Fruit fly (Drosophila melanogaster) whole organism, embryonic: ENCODE measurements around the gene Ugt37B1.
A peak's percentile ranks its signal among the peaks of the same experiment; 100 is the strongest.

ENCODE experiments used
- ATbp ChIP-seq: fragments of 200-800 bp; sonication (Bioruptor generic); optimal IDR thresholded peaks from 2 replicates; lab custom pipeline; 2017; ENCODE audit warnings: missing biosample characterization, mild to moderate bottlenecking, missing genetic modification characterization, missing genetic modification reagents
- Adf1 ChIP-seq: fragments of 200-800 bp; sonication (Bioruptor generic); IDR thresholded peaks from 2 replicates; pipeline ENCODE4 v1.3.6; 2022; ENCODE audit warnings: missing biosample characterization, missing genetic modification characterization
- Aef1 ChIP-seq: fragments of 200-800 bp; sonication (Bioruptor generic); IDR thresholded peaks from 3 replicates; pipeline ENCODE4 v1.3.6; 2022; ENCODE audit warnings: missing biosample characterization, missing genetic modification characterization
- B-H1 ChIP-seq: fragments of 200-800 bp; sonication (Bioruptor generic); IDR thresholded peaks from 3 replicates; pipeline ENCODE4 v1.3.6; 2022; ENCODE audit warnings: missing biosample characterization, missing genetic modification characterization
- CG10543 ChIP-seq: fragments of 200-800 bp; sonication (Bioruptor generic); optimal IDR thresholded peaks from 3 replicates; lab custom pipeline; 2017; ENCODE audit warnings: missing biosample characterization, mild to moderate bottlenecking, missing genetic modification characterization, moderate library complexity
- CG11696 ChIP-seq: fragments of 200-800 bp; sonication (Bioruptor generic); IDR thresholded peaks from 2 replicates; pipeline ENCODE4 v1.3.6; 2022; ENCODE audit warnings: missing biosample characterization, missing genetic modification characterization
- CG14667 ChIP-seq: fragments of 200-800 bp; sonication (Bioruptor generic); IDR thresholded peaks from 2 replicates; pipeline ENCODE4 v1.3.6; 2022; ENCODE audit warnings: missing biosample characterization, missing genetic modification characterization
- CG15011 ChIP-seq: fragments of 200-800 bp; sonication (Bioruptor generic); optimal IDR thresholded peaks from 3 replicates; lab custom pipeline; 2018; ENCODE audit warnings: missing biosample characterization, mild to moderate bottlenecking, missing genetic modification characterization
- CG15514 ChIP-seq: fragments of 200-800 bp; sonication (Bioruptor generic); optimal IDR thresholded peaks from 3 replicates; lab custom pipeline; 2017; ENCODE audit warnings: missing biosample characterization, missing genetic modification characterization, mild to moderate bottlenecking, moderate library complexity, missing genetic modification reagents
- CG17568 ChIP-seq: fragments of 200-800 bp; sonication (Bioruptor generic); optimal IDR thresholded peaks from 2 replicates; lab custom pipeline; 2018; ENCODE audit warnings: missing biosample characterization, mild to moderate bottlenecking, missing genetic modification characterization, moderate library complexity
- CG18011 ChIP-seq: fragments of 200-800 bp; sonication (Bioruptor generic); optimal IDR thresholded peaks from 2 replicates; lab custom pipeline; 2017; ENCODE audit warnings: missing biosample characterization, missing genetic modification characterization, mild to moderate bottlenecking, moderate library complexity, missing genotype
- CG18599 ChIP-seq: fragments of 200-800 bp; sonication (Bioruptor generic); optimal IDR thresholded peaks from 3 replicates; lab custom pipeline; 2017; ENCODE audit warnings: missing biosample characterization, missing genetic modification characterization, mild to moderate bottlenecking, moderate library complexity, missing genetic modification reagents
- CG4282 ChIP-seq: fragments of 200-800 bp; sonication (Bioruptor generic); optimal IDR thresholded peaks from 2 replicates; lab custom pipeline; 2016; ENCODE audit warnings: missing biosample characterization, missing genetic modification characterization
- CG4854 ChIP-seq: fragments of 200-800 bp; sonication (Bioruptor generic); optimal IDR thresholded peaks from 2 replicates; lab custom pipeline; 2016; ENCODE audit warnings: missing biosample characterization, missing genetic modification characterization, inconsistent platforms
- CG5953 ChIP-seq: fragments of 200-800 bp; sonication (Bioruptor generic); IDR thresholded peaks from 2 replicates; pipeline ENCODE4 v1.3.6; 2022; ENCODE audit warnings: missing biosample characterization, missing genetic modification characterization
- CG6813 ChIP-seq: fragments of 200-800 bp; sonication (Bioruptor generic); optimal IDR thresholded peaks from 2 replicates; lab custom pipeline; 2017; ENCODE audit warnings: missing biosample characterization, missing genetic modification characterization, mild to moderate bottlenecking, moderate library complexity, missing genetic modification reagents
- CG7786 ChIP-seq: fragments of 200-800 bp; sonication (Bioruptor generic); optimal IDR thresholded peaks from 2 replicates; lab custom pipeline; 2016; ENCODE audit warnings: missing biosample characterization, missing genetic modification characterization
- CG7963 ChIP-seq: fragments of 200-800 bp; sonication (Bioruptor generic); IDR thresholded peaks from 3 replicates; pipeline ENCODE4 v1.3.6; 2022; ENCODE audit warnings: missing biosample characterization, missing genetic modification characterization; ENCODE audit not compliant: partially characterized antibody
- CG8388 ChIP-seq: fragments of 200-800 bp; sonication (Bioruptor generic); optimal IDR thresholded peaks from 2 replicates; lab custom pipeline; 2019; ENCODE audit warnings: missing biosample characterization, mild to moderate bottlenecking, missing genetic modification characterization, moderate library complexity
- CG8944 ChIP-seq: fragments of 200-800 bp; sonication (Bioruptor generic); optimal IDR thresholded peaks from 3 replicates; lab custom pipeline; 2016; ENCODE audit warnings: missing biosample characterization, missing genetic modification characterization
- CHES-1-like ChIP-seq: fragments of 200-800 bp; sonication (Bioruptor generic); optimal IDR thresholded peaks from 2 replicates; lab custom pipeline; 2016; ENCODE audit warnings: missing biosample characterization, missing genetic modification characterization
- Deaf1 ChIP-seq: fragments of 200-800 bp; optimal IDR thresholded peaks from 3 replicates; lab custom pipeline; 2019; ENCODE audit warnings: missing biosample characterization, mild to moderate bottlenecking, missing genetic modification characterization, moderate library complexity
- Ets97D ChIP-seq: fragments of 200-800 bp; sonication (Bioruptor generic); optimal IDR thresholded peaks from 3 replicates; lab custom pipeline; 2016; ENCODE audit warnings: missing biosample characterization, missing genetic modification characterization
- H15 ChIP-seq: fragments of 200-800 bp; sonication (Bioruptor generic); IDR thresholded peaks from 3 replicates; pipeline ENCODE4 v1.3.6; 2022; ENCODE audit warnings: missing biosample characterization, missing genetic modification characterization
- HLHmδ ChIP-seq: fragments of 200-800 bp; sonication (Bioruptor generic); optimal IDR thresholded peaks from 2 replicates; lab custom pipeline; 2018; ENCODE audit warnings: missing biosample characterization, mild to moderate bottlenecking, missing genetic modification characterization, moderate library complexity
- MBD-R2 ChIP-seq: fragments of 200-800 bp; sonication (Bioruptor generic); IDR thresholded peaks from 2 replicates; pipeline ENCODE4 v1.3.6; 2022; ENCODE audit warnings: missing biosample characterization, missing genetic modification characterization
- Opbp ChIP-seq: fragments of 200-800 bp; sonication (Bioruptor generic); IDR thresholded peaks from 3 replicates; pipeline ENCODE4 v1.3.6; 2022; ENCODE audit warnings: missing biosample characterization, missing genetic modification characterization; ENCODE audit not compliant: partially characterized antibody
- Scr ChIP-seq: fragments of 200-800 bp; sonication (Bioruptor generic); IDR thresholded peaks from 2 replicates; pipeline ENCODE4 v1.3.6; 2022; ENCODE audit warnings: missing biosample characterization, missing genetic modification characterization; ENCODE audit not compliant: partially characterized antibody
- Sin3A ChIP-seq: fragments of >200 bp; optimal IDR thresholded peaks from 2 replicates; lab custom pipeline; 2018
- Ssrp ChIP-seq: fragments of 200-800 bp; sonication (Bioruptor generic); optimal IDR thresholded peaks from 2 replicates; lab custom pipeline; 2018; ENCODE audit warnings: missing biosample characterization, mild to moderate bottlenecking, missing genetic modification characterization, moderate library complexity
- chn ChIP-seq: fragments of 200-800 bp; sonication (Bioruptor generic); optimal IDR thresholded peaks from 2 replicates; lab custom pipeline; 2016; ENCODE audit warnings: missing biosample characterization, missing genetic modification characterization
- ems ChIP-seq: fragments of 200-800 bp; sonication (Bioruptor generic); optimal IDR thresholded peaks from 3 replicates; lab custom pipeline; 2016; ENCODE audit warnings: missing biosample characterization, missing genetic modification characterization
- en ChIP-seq: fragments of 200-800 bp; sonication (Bioruptor generic); optimal IDR thresholded peaks from 2 replicates; lab custom pipeline; 2016; ENCODE audit warnings: missing biosample characterization, missing genetic modification characterization
- eve ChIP-seq, 2 experiments: fragments of >200 bp; optimal IDR thresholded peaks; 2 replicates each; lab custom pipeline; 2017; ENCODE audit warnings: missing biosample characterization in 2 of 2, missing genetic modification characterization in 2 of 2
- fru ChIP-seq: fragments of >200 bp; optimal IDR thresholded peaks from 2 replicates; lab custom pipeline; 2017
- ftz-f1 ChIP-seq: fragments of 200-800 bp; sonication (Bioruptor generic); optimal IDR thresholded peaks from 2 replicates; lab custom pipeline; 2016; ENCODE audit warnings: missing biosample characterization, missing genetic modification characterization
- insv ChIP-seq, 2 experiments: fragments of 200-800 bp; sonication (Bioruptor generic); optimal IDR thresholded peaks; 3 replicates each; lab custom pipeline; 2016 to 2018; ENCODE audit warnings: missing biosample characterization in 2 of 2, missing genetic modification characterization in 2 of 2
- kay ChIP-seq: fragments of 200-800 bp; sonication (Bioruptor generic); optimal IDR thresholded peaks from 2 replicates; lab custom pipeline; 2016; ENCODE audit warnings: missing biosample characterization, missing genetic modification characterization
- lmd ChIP-seq: fragments of 200-800 bp; sonication (Bioruptor generic); IDR thresholded peaks from 2 replicates; pipeline ENCODE4 v1.3.6; 2022; ENCODE audit warnings: missing biosample characterization, missing genetic modification characterization
- nerfin-1 ChIP-seq: fragments of 200-800 bp; sonication (Bioruptor generic); optimal IDR thresholded peaks from 3 replicates; lab custom pipeline; 2019; ENCODE audit warnings: missing biosample characterization, mild to moderate bottlenecking, missing genetic modification characterization, moderate library complexity
- nerfin-2 ChIP-seq: fragments of 200-800 bp; sonication (Bioruptor generic); IDR thresholded peaks from 2 replicates; pipeline ENCODE4 v1.3.6; 2022; ENCODE audit warnings: missing biosample characterization, missing genetic modification characterization; ENCODE audit not compliant: partially characterized antibody
- nmo ChIP-seq: fragments of 200-800 bp; sonication (Bioruptor generic); optimal IDR thresholded peaks from 2 replicates; lab custom pipeline; 2018; ENCODE audit warnings: missing biosample characterization, mild to moderate bottlenecking, missing genetic modification characterization, moderate library complexity
- pfk ChIP-seq: fragments of 200-800 bp; sonication (Bioruptor generic); optimal IDR thresholded peaks from 2 replicates; lab custom pipeline; 2018; ENCODE audit warnings: missing biosample characterization, mild to moderate bottlenecking, missing genetic modification characterization, moderate library complexity
- pros ChIP-seq: fragments of 200-800 bp; sonication (Bioruptor generic); optimal IDR thresholded peaks from 3 replicates; lab custom pipeline; 2019; ENCODE audit warnings: missing biosample characterization, mild to moderate bottlenecking, missing genetic modification characterization, moderate library complexity
- slbo ChIP-seq: fragments of 200-800 bp; sonication (Bioruptor generic); IDR thresholded peaks from 2 replicates; pipeline ENCODE4 v1.3.6; 2022; ENCODE audit warnings: missing biosample characterization, missing genetic modification characterization
- sqz ChIP-seq: fragments of 200-800 bp; sonication (Bioruptor generic); optimal IDR thresholded peaks from 3 replicates; lab custom pipeline; 2018; ENCODE audit warnings: missing biosample characterization, mild to moderate bottlenecking, missing genetic modification characterization
- twi ChIP-seq: fragments of 200-800 bp; optimal IDR thresholded peaks from 2 replicates; lab custom pipeline; 2019; ENCODE audit warnings: missing biosample characterization, mild to moderate bottlenecking, missing genetic modification characterization, moderate library complexity
- vvl ChIP-seq: fragments of 200-800 bp; sonication (Bioruptor generic); IDR thresholded peaks from 2 replicates; pipeline ENCODE4 v1.3.6; 2022; ENCODE audit warnings: missing biosample characterization, missing genetic modification characterization
- zfh2 ChIP-seq: fragments of 200-800 bp; sonication (Bioruptor generic); optimal IDR thresholded peaks from 2 replicates; lab custom pipeline; 2016; ENCODE audit warnings: missing biosample characterization, missing genetic modification characterization

Ugt37B1 gene

DNA sequence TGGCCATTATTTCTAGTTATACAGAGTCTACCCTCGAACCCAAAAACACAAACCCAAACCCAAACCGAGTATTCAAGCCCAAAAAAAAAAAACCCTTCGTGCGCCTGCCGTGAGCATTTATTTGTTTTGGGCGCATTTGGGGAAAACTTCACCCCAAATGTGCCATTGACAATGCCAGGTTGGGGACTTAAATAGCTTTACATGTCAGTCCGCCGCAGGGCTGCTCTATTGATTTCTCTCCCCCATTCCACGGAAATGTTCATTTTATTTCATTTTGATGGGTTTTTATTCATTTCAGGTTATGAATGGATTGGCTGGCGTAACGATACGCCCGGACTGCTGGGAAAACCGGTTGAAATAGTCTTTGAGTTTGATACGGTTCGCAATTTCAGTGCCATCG, 22.0 kb upstream of the Ugt37B1 start (continued):
- TF ChIP-seq Aef1 (GFP tag; lab: Robert Waterston, UW), result no peak
- no peak for TF ChIP-seq fru (lab: Kevin White, UChicago)
- no peak for TF ChIP-seq CG5953 (GFP tag; lab: Robert Waterston, UW)

dm6 chr2L:6204624-6205303, 20.1 kb upstream of the Ugt37B1 start:
- TF ChIP-seq HLHmδ (GFP tag; lab: Kevin White, UChicago), result no peak
- TF ChIP-seq CG18011, result no peak
- TF ChIP-seq Sin3A, result no peak
- TF ChIP-seq CG15011 (GFP tag; lab: Kevin White, UChicago), result no peak
- TF ChIP-seq vvl (GFP tag; lab: Robert Waterston, UW), result no peak
- no peak for TF ChIP-seq eve (GFP tag; optimal IDR thresholded peaks at IDR 0.05; lab: Kevin White, UChicago)
- no peak for TF ChIP-seq CG4282 (GFP tag; lab: Kevin White, UChicago)
- TF ChIP-seq CG11696 (GFP tag; lab: Robert Waterston, UW), result no peak
- no peak for TF ChIP-seq nmo
- no peak for TF ChIP-seq CG8944 (GFP tag; lab: Kevin White, UChicago)
- TF ChIP-seq Ets97D (GFP tag; lab: Kevin White, UChicago), result no peak
- no peak for TF ChIP-seq CG7963
- peak; percentile 77 for TF ChIP-seq twi
- no peak for TF ChIP-seq Adf1 (GFP tag; lab: Robert Waterston, UW)
- TF ChIP-seq kay (GFP tag; lab: Kevin White, UChicago), result no peak
- no peak for TF ChIP-seq CHES-1-like (GFP tag; lab: Kevin White, UChicago)
- TF ChIP-seq ftz-f1 (GFP tag; lab: Kevin White, UChicago), result no peak
- TF ChIP-seq H15, result no peak
- TF ChIP-seq insv (GFP tag; optimal IDR thresholded peaks at IDR 0.05; lab: Kevin White, UChicago), result no peak
- TF ChIP-seq Scr (GFP tag; lab: Robert Waterston, UW), result no peak
- TF ChIP-seq ems (GFP tag; lab: Kevin White, UChicago), result no peak
- TF ChIP-seq CG8388, result peak; percentile 97
- TF ChIP-seq CG17568 (GFP tag; lab: Kevin White, UChicago), result no peak
- TF ChIP-seq CG10543 (GFP tag; lab: Kevin White, UChicago), result no peak
- 0 out of 3 replicates have a peak, but pooled peaks have one; percentile 18 for TF ChIP-seq Opbp
- no peak for TF ChIP-seq B-H1 (GFP tag; lab: Robert Waterston, UW)
- no peak for TF ChIP-seq CG4854 (GFP tag; lab: Kevin White, UChicago)
- peak; percentile 70 for TF ChIP-seq pros (GFP tag; lab: Kevin White, UChicago)
- TF ChIP-seq chn (GFP tag; lab: Kevin White, UChicago), result no peak
- TF ChIP-seq nerfin-2 (GFP tag; lab: Robert Waterston, UW), result no peak
- TF ChIP-seq sqz (GFP tag; lab: Kevin White, UChicago), result peak; percentile 56
- TF ChIP-seq CG18599 (GFP tag; lab: Kevin White, UChicago), result peak; percentile 35
- no peak for TF ChIP-seq slbo
- no peak for TF ChIP-seq MBD-R2
- TF ChIP-seq zfh2 (GFP tag; lab: Kevin White, UChicago), result no peak
- TF ChIP-seq Deaf1, result no peak
- TF ChIP-seq en, result no peak
- no peak for TF ChIP-seq CG14667 (GFP tag; lab: Robert Waterston, UW)
- no peak for TF ChIP-seq CG6813 (GFP tag; lab: Kevin White, UChicago)
- TF ChIP-seq Ssrp (tag; lab: Kevin White, UChicago), result no peak
- TF ChIP-seq pfk (GFP tag; lab: Kevin White, UChicago), result peak; percentile 70
- no peak for TF ChIP-seq lmd (GFP tag; lab: Robert Waterston, UW)
- no peak for TF ChIP-seq CG7786
- TF ChIP-seq CG15514 (GFP tag; lab: Kevin White, UChicago), result no peak
- no peak for TF ChIP-seq ATbp (GFP tag; lab: Kevin White, UChicago)
- no peak for TF ChIP-seq nerfin-1
